Fruit fly (Drosophila melanogaster) whole organism, embryonic: ENCODE data around the gene CG8507.
A peak's percentile ranks its signal among the peaks of the same experiment; 100 is the strongest.

ENCODE experiments used
- Aef1 ChIP-seq: fragments of 200-800 bp; sonication (Bioruptor generic); IDR thresholded peaks from 3 replicates; pipeline ENCODE4 v1.3.6; 2022; ENCODE audit warnings: missing biosample characterization, missing genetic modification characterization
- CG10543 ChIP-seq: fragments of 200-800 bp; sonication (Bioruptor generic); optimal IDR thresholded peaks from 3 replicates; lab custom pipeline; 2017; ENCODE audit warnings: missing biosample characterization, mild to moderate bottlenecking, missing genetic modification characterization, moderate library complexity
- CG10959 ChIP-seq: fragments of 200-800 bp; sonication (Bioruptor generic); IDR thresholded peaks from 2 replicates; pipeline ENCODE4 v1.3.6; 2022; ENCODE audit warnings: missing biosample characterization, missing genetic modification characterization
- CG11247 ChIP-seq: fragments of 200-800 bp; sonication (Bioruptor generic); IDR thresholded peaks from 2 replicates; pipeline ENCODE4 v1.3.6; 2022; ENCODE audit warnings: missing biosample characterization, missing genetic modification characterization
- CG11723 ChIP-seq: fragments of 200-800 bp; sonication (Bioruptor generic); optimal IDR thresholded peaks from 2 replicates; lab custom pipeline; 2017; ENCODE audit warnings: missing biosample characterization, mild to moderate bottlenecking, missing genetic modification characterization
- CG12219 ChIP-seq: fragments of 200-800 bp; sonication (Bioruptor generic); optimal IDR thresholded peaks from 3 replicates; lab custom pipeline; 2018; ENCODE audit warnings: missing biosample characterization, mild to moderate bottlenecking, missing genetic modification characterization
- CG12659 ChIP-seq: fragments of 200-800 bp; sonication (Bioruptor generic); optimal IDR thresholded peaks from 3 replicates; lab custom pipeline; 2017; ENCODE audit warnings: mild to moderate bottlenecking, missing biosample characterization, missing genetic modification reagents, missing genetic modification characterization
- CG14014 ChIP-seq: fragments of 200-800 bp; sonication (Bioruptor generic); IDR thresholded peaks from 2 replicates; pipeline ENCODE4 v1.3.6; 2022; ENCODE audit warnings: missing biosample characterization, missing genetic modification characterization
- CG16813 ChIP-seq: fragments of 200-800 bp; sonication (Bioruptor generic); IDR thresholded peaks from 3 replicates; pipeline ENCODE4 v1.3.6; 2022; ENCODE audit warnings: missing biosample characterization, missing genetic modification characterization; ENCODE audit not compliant: partially characterized antibody
- CG17361 ChIP-seq: fragments of 200-800 bp; sonication (Bioruptor generic); IDR thresholded peaks from 3 replicates; pipeline ENCODE4 v1.3.6; 2022; ENCODE audit warnings: missing biosample characterization, missing genetic modification characterization
- CG3065 ChIP-seq: fragments of 200-800 bp; sonication (Bioruptor generic); optimal IDR thresholded peaks from 2 replicates; lab custom pipeline; 2016; ENCODE audit warnings: missing biosample characterization, missing genetic modification characterization
- CG34224 ChIP-seq: fragments of 200-800 bp; sonication (Bioruptor generic); IDR thresholded peaks from 3 replicates; pipeline ENCODE4 v1.3.6; 2022; ENCODE audit warnings: missing biosample characterization, missing genetic modification characterization; ENCODE audit not compliant: partially characterized antibody
- CG43689 ChIP-seq: fragments of 200-800 bp; sonication (Bioruptor generic); IDR thresholded peaks from 2 replicates; pipeline ENCODE4 v1.3.6; 2022; ENCODE audit warnings: missing biosample characterization, missing genetic modification characterization
- CG4707 ChIP-seq: fragments of 200-800 bp; sonication (Bioruptor generic); optimal IDR thresholded peaks from 2 replicates; lab custom pipeline; 2018; ENCODE audit warnings: missing biosample characterization, mild to moderate bottlenecking, missing genetic modification characterization, moderate library complexity
- CG4820 ChIP-seq: fragments of 200-800 bp; sonication (Bioruptor generic); optimal IDR thresholded peaks from 3 replicates; lab custom pipeline; 2016; ENCODE audit warnings: missing biosample characterization, missing genetic modification characterization
- CG5180 ChIP-seq: fragments of 200-800 bp; sonication (Bioruptor generic); optimal IDR thresholded peaks from 3 replicates; lab custom pipeline; 2017; ENCODE audit warnings: missing biosample characterization, missing genetic modification characterization, mild to moderate bottlenecking, moderate library complexity, missing genetic modification reagents
- CG6654 ChIP-seq: fragments of 200-800 bp; sonication (Bioruptor generic); optimal IDR thresholded peaks from 2 replicates; lab custom pipeline; 2017; ENCODE audit warnings: missing biosample characterization, mild to moderate bottlenecking, missing genetic modification characterization
- CG6854 ChIP-seq: fragments of 200-800 bp; sonication (Bioruptor generic); optimal IDR thresholded peaks from 3 replicates; lab custom pipeline; 2017; ENCODE audit warnings: missing biosample characterization, mild to moderate bottlenecking, missing genetic modification characterization
- CG7786 ChIP-seq: fragments of 200-800 bp; sonication (Bioruptor generic); optimal IDR thresholded peaks from 2 replicates; lab custom pipeline; 2016; ENCODE audit warnings: missing biosample characterization, missing genetic modification characterization
- CG7928 ChIP-seq: fragments of 200-800 bp; sonication (Bioruptor generic); optimal IDR thresholded peaks from 2 replicates; lab custom pipeline; 2017; ENCODE audit warnings: missing biosample characterization, mild to moderate bottlenecking, missing genetic modification characterization
- CG8388 ChIP-seq: fragments of 200-800 bp; sonication (Bioruptor generic); optimal IDR thresholded peaks from 2 replicates; lab custom pipeline; 2019; ENCODE audit warnings: missing biosample characterization, mild to moderate bottlenecking, missing genetic modification characterization, moderate library complexity
- Chrac-16 ChIP-seq: fragments of 200-800 bp; sonication (Bioruptor generic); optimal IDR thresholded peaks from 3 replicates; lab custom pipeline; 2016; ENCODE audit warnings: missing biosample characterization, missing genetic modification characterization
- CrebB ChIP-seq: fragments of 200-800 bp; sonication (Bioruptor generic); optimal IDR thresholded peaks from 3 replicates; lab custom pipeline; 2018; ENCODE audit warnings: missing biosample characterization, mild to moderate bottlenecking, missing genetic modification characterization
- Deaf1 ChIP-seq: fragments of 200-800 bp; optimal IDR thresholded peaks from 3 replicates; lab custom pipeline; 2019; ENCODE audit warnings: missing biosample characterization, mild to moderate bottlenecking, missing genetic modification characterization, moderate library complexity
- Doc2 ChIP-seq: fragments of 200-800 bp; sonication (Bioruptor generic); IDR thresholded peaks from 2 replicates; pipeline ENCODE4 v1.3.6; 2022; ENCODE audit warnings: missing biosample characterization, missing genetic modification characterization
- HLH4C ChIP-seq: fragments of 200-800 bp; sonication (Bioruptor generic); IDR thresholded peaks from 3 replicates; pipeline ENCODE4 v1.3.6; 2022; ENCODE audit warnings: missing biosample characterization, missing genetic modification characterization; ENCODE audit not compliant: partially characterized antibody
- Hand ChIP-seq: fragments of 200-800 bp; sonication (Bioruptor generic); optimal IDR thresholded peaks from 2 replicates; lab custom pipeline; 2017; ENCODE audit warnings: mild to moderate bottlenecking, missing biosample characterization, missing genetic modification reagents, missing genetic modification characterization
- Opbp ChIP-seq: fragments of 200-800 bp; sonication (Bioruptor generic); IDR thresholded peaks from 3 replicates; pipeline ENCODE4 v1.3.6; 2022; ENCODE audit warnings: missing biosample characterization, missing genetic modification characterization; ENCODE audit not compliant: partially characterized antibody
- Sin3A ChIP-seq: fragments of >200 bp; optimal IDR thresholded peaks from 2 replicates; lab custom pipeline; 2018
- Six4 ChIP-seq: fragments of 200-800 bp; sonication (Bioruptor generic); optimal IDR thresholded peaks from 2 replicates; lab custom pipeline; 2016; ENCODE audit warnings: missing biosample characterization, missing genetic modification characterization
- ab ChIP-seq: fragments of 200-800 bp; sonication (Bioruptor generic); optimal IDR thresholded peaks from 2 replicates; lab custom pipeline; 2016; ENCODE audit warnings: missing biosample characterization, missing genetic modification characterization
- btn ChIP-seq: fragments of 200-800 bp; sonication (Bioruptor generic); optimal IDR thresholded peaks from 2 replicates; lab custom pipeline; 2016; ENCODE audit warnings: missing biosample characterization, missing genetic modification characterization
- chif ChIP-seq, 2 experiments: fragments of 200-800 bp; sonication (Bioruptor generic); optimal IDR thresholded peaks; 3 replicates each; lab custom pipeline; 2016; ENCODE audit warnings: missing biosample characterization in 2 of 2, missing genetic modification characterization in 2 of 2
- dysf ChIP-seq: fragments of 200-800 bp; sonication (Bioruptor generic); IDR thresholded peaks from 3 replicates; pipeline ENCODE4 v1.3.6; 2022; ENCODE audit warnings: missing biosample characterization, missing genetic modification characterization
- esg ChIP-seq: fragments of 200-800 bp; sonication (Bioruptor generic); conservative IDR thresholded peaks from 2 replicates; pipeline ENCODE4 v1.3.6; 2022; ENCODE audit warnings: missing biosample characterization, missing genetic modification characterization
- fru ChIP-seq: fragments of >200 bp; optimal IDR thresholded peaks from 2 replicates; lab custom pipeline; 2017
- gt ChIP-seq: fragments of 200-800 bp; sonication (Bioruptor generic); IDR thresholded peaks from 2 replicates; pipeline ENCODE4 v1.3.6; 2022; ENCODE audit warnings: missing biosample characterization, missing genetic modification characterization
- hth ChIP-seq: fragments of >200 bp; optimal IDR thresholded peaks from 2 replicates; lab custom pipeline; 2017; ENCODE audit warnings: inconsistent platforms
- jumu ChIP-seq: fragments of 200-800 bp; sonication (Bioruptor generic); optimal IDR thresholded peaks from 3 replicates; lab custom pipeline; 2016; ENCODE audit warnings: missing biosample characterization, missing genetic modification characterization
- kah ChIP-seq: fragments of 200-800 bp; sonication (Bioruptor generic); optimal IDR thresholded peaks from 2 replicates; lab custom pipeline; 2018; ENCODE audit warnings: missing biosample characterization, mild to moderate bottlenecking, missing genetic modification characterization
- knrl ChIP-seq: fragments of 200-800 bp; sonication (Bioruptor generic); IDR thresholded peaks from 3 replicates; pipeline ENCODE4 v1.3.6; 2022; ENCODE audit warnings: missing biosample characterization, missing genetic modification characterization; ENCODE audit not compliant: partially characterized antibody
- maf-S ChIP-seq: fragments of 200-800 bp; sonication (Bioruptor generic); optimal IDR thresholded peaks from 2 replicates; lab custom pipeline; 2016; ENCODE audit warnings: missing biosample characterization, missing genetic modification characterization
- nau ChIP-seq: fragments of 200-800 bp; sonication (Bioruptor generic); optimal IDR thresholded peaks from 3 replicates; lab custom pipeline; 2017; ENCODE audit warnings: missing biosample characterization, mild to moderate bottlenecking, missing genetic modification characterization, missing genetic modification reagents
- otp ChIP-seq: fragments of 200-800 bp; sonication (Bioruptor generic); IDR thresholded peaks from 3 replicates; pipeline ENCODE4, ENCODE4 v1.3.6; 2022; ENCODE audit warnings: missing biosample characterization, missing genetic modification characterization
- rib ChIP-seq: fragments of 200-800 bp; sonication (Bioruptor generic); IDR thresholded peaks from 2 replicates; pipeline ENCODE4 v1.3.6; 2022; ENCODE audit warnings: missing biosample characterization, missing genetic modification characterization
- scrt ChIP-seq: fragments of 200-800 bp; sonication (Bioruptor generic); optimal IDR thresholded peaks from 2 replicates; lab custom pipeline; 2018; ENCODE audit warnings: missing biosample characterization, mild to moderate bottlenecking, missing genetic modification characterization, moderate library complexity
- sr ChIP-seq: fragments of 200-800 bp; sonication (Bioruptor generic); IDR thresholded peaks from 3 replicates; pipeline ENCODE4 v1.3.6; 2022; ENCODE audit warnings: missing biosample characterization, missing genetic modification characterization
- trh ChIP-seq: fragments of 200-800 bp; sonication (Bioruptor generic); optimal IDR thresholded peaks from 2 replicates; lab custom pipeline; 2016; ENCODE audit warnings: missing biosample characterization, missing genetic modification characterization
- ttk ChIP-seq: fragments of 200-800 bp; sonication (Bioruptor generic); IDR thresholded peaks from 2 replicates; pipeline ENCODE4 v2.1.2; 2022; ENCODE audit warnings: missing biosample characterization, missing genetic modification characterization
- tup ChIP-seq: fragments of 200-800 bp; sonication (Bioruptor generic); optimal IDR thresholded peaks from 2 replicates; lab custom pipeline; 2016; ENCODE audit warnings: missing biosample characterization, mild to moderate bottlenecking, missing genetic modification characterization, moderate library complexity
- yki ChIP-seq: fragments of >200 bp; optimal IDR thresholded peaks from 3 replicates; lab custom pipeline; 2018
- zen ChIP-seq: fragments of 200-800 bp; sonication (Bioruptor generic); optimal IDR thresholded peaks from 3 replicates; lab custom pipeline; 2018; ENCODE audit warnings: missing biosample characterization, mild to moderate bottlenecking, missing genetic modification characterization, moderate library complexity

CG8507 gene

dm6 chr3R:9808946-9809545, 17.8 kb downstream of the CG8507 start, which contains the start of gene FBXO11 (continued):
- TF ChIP-seq CG4707 (GFP tag; lab: Kevin White, UChicago) (no peak), hth (no peak), kah (GFP tag; lab: Kevin White, UChicago) (peak; percentile 66), CG4820 (no peak), Aef1 (GFP tag; lab: Robert Waterston, UW) (no peak), knrl (GFP tag; lab: Robert Waterston, UW) (peak; percentile 22; the same call in 1 of the 3 replicates), CG3065 (no peak), maf-S (GFP tag; lab: Kevin White, UChicago) (no peak), btn (GFP tag; lab: Kevin White, UChicago) (no peak), Doc2 (no peak), Hand (GFP tag; lab: Kevin White, UChicago) (no peak), CG11247 (GFP tag; lab: Robert Waterston, UW) (no peak), rib (GFP tag; lab: Robert Waterston, UW) (no peak), HLH4C (GFP tag; lab: Robert Waterston, UW) (peak; percentile 52; the same call in 2 of the 3 replicates), CG12219 (no peak), CG10543 (GFP tag; lab: Kevin White, UChicago) (peak; percentile 2), CG5180 (GFP tag; lab: Kevin White, UChicago) (no peak), Six4 (GFP tag; lab: Kevin White, UChicago) (no peak), CG6854 (no peak), CG12659 (peak; percentile 69), CG6654 (GFP tag; lab: Kevin White, UChicago) (no peak), zen (no peak), CG8388 (GFP tag; lab: Kevin White, UChicago) (no peak), CG14014 (no peak; the same call in 1 of the 2 replicates), Chrac-16 (GFP tag; lab: Kevin White, UChicago) (no peak), tup (GFP tag; lab: Kevin White, UChicago) (no peak), ab (no peak), gt (GFP tag; lab: Robert Waterston, UW) (no peak), CG7928 (GFP tag; lab: Kevin White, UChicago) (no peak), nau (GFP tag; lab: Kevin White, UChicago) (no peak), CG43689 (GFP tag; lab: Robert Waterston, UW) (no peak), dysf (GFP tag; lab: Robert Waterston, UW) (no peak), jumu (no peak), ttk (GFP tag; lab: Robert Waterston, UW) (peak; percentile 13; the same call in 1 of the 2 replicates), Opbp (0 out of 3 replicates have a peak, but pooled peaks have one; percentile 34), otp (GFP tag; lab: Robert Waterston, UW) (no peak), CG10959 (GFP tag; lab: Robert Waterston, UW) (no peak), Sin3A (peak; percentile 72), fru (lab: Kevin White, UChicago) (no peak), scrt (GFP tag; lab: Kevin White, UChicago) (no peak), CG7786 (no peak), CG34224 (GFP tag; lab: Robert Waterston, UW) (peak; percentile 16; the same call in 1 of the 3 replicates), trh (GFP tag; lab: Kevin White, UChicago) (no peak), esg (GFP tag; lab: Robert Waterston, UW) (no peak), sr (GFP tag; lab: Robert Waterston, UW) (no peak), chif (GFP tag; optimal IDR thresholded peaks at IDR 0.05; lab: Kevin White, UChicago) (no peak), CrebB (tag; lab: Kevin White, UChicago) (no peak), Deaf1 (tag; lab: Kevin White, UChicago) (no peak), yki (lab: Kevin White, UChicago) (no peak), CG16813 (GFP tag; lab: Robert Waterston, UW) (peak; percentile 18; the same call in 1 of the 3 replicates), CG11723 (no peak), CG17361 (no peak)
